Fruit fly (Drosophila melanogaster) whole organism, embryonic: Measurements from ENCODE around the gene CG10194.
A peak's percentile ranks its signal among the peaks of the same experiment; 100 is the strongest.

Experiments
- ATbp ChIP-seq: fragments of 200-800 bp; sonication (Bioruptor generic); optimal IDR thresholded peaks from 2 replicates; lab custom pipeline; 2017; ENCODE audit warnings: missing biosample characterization, mild to moderate bottlenecking, missing genetic modification characterization, missing genetic modification reagents
- B-H2 ChIP-seq: fragments of 200-800 bp; sonication (Bioruptor generic); optimal IDR thresholded peaks from 2 replicates; lab custom pipeline; 2018; ENCODE audit warnings: missing biosample characterization, mild to moderate bottlenecking, missing genetic modification characterization
- Blimp-1 ChIP-seq: fragments of 200-800 bp; sonication (Bioruptor generic); optimal IDR thresholded peaks from 3 replicates; lab custom pipeline; 2018; ENCODE audit warnings: missing biosample characterization, missing genetic modification characterization, mild to moderate bottlenecking, moderate library complexity, missing genetic modification reagents
- CG11560 ChIP-seq: fragments of 200-800 bp; sonication (Bioruptor generic); IDR thresholded peaks from 3 replicates; pipeline ENCODE4 v1.3.6; 2022; ENCODE audit warnings: missing biosample characterization, missing genetic modification characterization
- CG12659 ChIP-seq: fragments of 200-800 bp; sonication (Bioruptor generic); optimal IDR thresholded peaks from 3 replicates; lab custom pipeline; 2017; ENCODE audit warnings: mild to moderate bottlenecking, missing biosample characterization, missing genetic modification reagents, missing genetic modification characterization
- CG13287 ChIP-seq: fragments of 200-800 bp; sonication (Bioruptor generic); IDR thresholded peaks from 2 replicates; pipeline ENCODE4 v1.3.6; 2022; ENCODE audit warnings: missing biosample characterization, missing genetic modification characterization; ENCODE audit not compliant: partially characterized antibody
- CG13894 ChIP-seq: fragments of 200-800 bp; sonication (Bioruptor generic); optimal IDR thresholded peaks from 3 replicates; lab custom pipeline; 2018; ENCODE audit warnings: missing biosample characterization, mild to moderate bottlenecking, missing genetic modification characterization, moderate library complexity
- CG14050 ChIP-seq: fragments of 200-800 bp; sonication (Bioruptor generic); IDR thresholded peaks from 3 replicates; pipeline ENCODE4 v1.3.6; 2022; ENCODE audit warnings: missing biosample characterization, missing genetic modification characterization
- CG14667 ChIP-seq: fragments of 200-800 bp; sonication (Bioruptor generic); IDR thresholded peaks from 2 replicates; pipeline ENCODE4 v1.3.6; 2022; ENCODE audit warnings: missing biosample characterization, missing genetic modification characterization
- CG1603 ChIP-seq: fragments of 200-800 bp; sonication (Bioruptor generic); optimal IDR thresholded peaks from 2 replicates; lab custom pipeline; 2019; ENCODE audit warnings: missing biosample characterization, mild to moderate bottlenecking, missing genetic modification characterization, moderate library complexity
- CG16779 ChIP-seq: fragments of 200-800 bp; sonication (Bioruptor generic); IDR thresholded peaks from 2 replicates; pipeline ENCODE4 v1.3.6; 2022; ENCODE audit warnings: missing biosample characterization, missing genetic modification characterization
- CG2199 ChIP-seq: fragments of 200-800 bp; sonication (Bioruptor generic); IDR thresholded peaks from 3 replicates; pipeline ENCODE4 v1.3.6; 2022; ENCODE audit warnings: missing biosample characterization, missing genetic modification characterization
- CG2678 ChIP-seq: fragments of 200-800 bp; sonication (Bioruptor generic); optimal IDR thresholded peaks from 3 replicates; lab custom pipeline; 2019; ENCODE audit warnings: missing biosample characterization, mild to moderate bottlenecking, missing genetic modification characterization, moderate library complexity
- CG2875 ChIP-seq: fragments of 200-800 bp; sonication (Bioruptor generic); optimal IDR thresholded peaks from 2 replicates; lab custom pipeline; 2017; ENCODE audit warnings: missing biosample characterization, mild to moderate bottlenecking, missing genetic modification characterization, missing genetic modification reagents
- CG32767 ChIP-seq: fragments of 200-800 bp; sonication (Bioruptor generic); IDR thresholded peaks from 2 replicates; pipeline ENCODE4 v1.3.6; 2022; ENCODE audit warnings: missing biosample characterization, missing genetic modification characterization
- CG33213 ChIP-seq: fragments of 200-800 bp; sonication (Bioruptor generic); optimal IDR thresholded peaks from 3 replicates; lab custom pipeline; 2016; ENCODE audit warnings: missing biosample characterization, missing genetic modification characterization
- CG33557 ChIP-seq: fragments of 200-800 bp; sonication (Bioruptor generic); optimal IDR thresholded peaks from 2 replicates; lab custom pipeline; 2019; ENCODE audit warnings: missing biosample characterization, mild to moderate bottlenecking, missing genetic modification characterization, moderate library complexity
- CG34224 ChIP-seq: fragments of 200-800 bp; sonication (Bioruptor generic); IDR thresholded peaks from 3 replicates; pipeline ENCODE4 v1.3.6; 2022; ENCODE audit warnings: missing biosample characterization, missing genetic modification characterization; ENCODE audit not compliant: partially characterized antibody
- CG34376 ChIP-seq: fragments of 200-800 bp; sonication (Bioruptor generic); optimal IDR thresholded peaks from 2 replicates; lab custom pipeline; 2018; ENCODE audit warnings: missing biosample characterization, mild to moderate bottlenecking, missing genetic modification characterization
- CG43689 ChIP-seq: fragments of 200-800 bp; sonication (Bioruptor generic); IDR thresholded peaks from 2 replicates; pipeline ENCODE4 v1.3.6; 2022; ENCODE audit warnings: missing biosample characterization, missing genetic modification characterization
- CG4424 ChIP-seq: fragments of 200-800 bp; sonication (Bioruptor generic); optimal IDR thresholded peaks from 3 replicates; lab custom pipeline; 2016; ENCODE audit warnings: missing biosample characterization, missing genetic modification characterization
- CG7372 ChIP-seq: fragments of 200-800 bp; sonication (Bioruptor generic); IDR thresholded peaks from 2 replicates; pipeline ENCODE4 v1.3.6; 2022; ENCODE audit warnings: missing biosample characterization, missing genetic modification characterization
- Dref ChIP-seq: fragments of 200-800 bp; sonication (Bioruptor generic); IDR thresholded peaks from 2 replicates; pipeline ENCODE4 v1.3.6; 2022; ENCODE audit warnings: missing biosample characterization, missing genetic modification characterization
- Eip74EF ChIP-seq, 2 experiments: fragments of 200-800 bp in 1 of 2; fragments of >200 bp in 1 of 2; sonication (Bioruptor generic) in 1 of 2; optimal IDR thresholded peaks; 2 replicates each; lab custom pipeline; 2017 to 2019; ENCODE audit warnings: missing biosample characterization in 2 of 2, missing genetic modification characterization in 2 of 2, mild to moderate bottlenecking in 1 of 2, moderate library complexity in 1 of 2
- HLH4C ChIP-seq: fragments of 200-800 bp; sonication (Bioruptor generic); IDR thresholded peaks from 3 replicates; pipeline ENCODE4 v1.3.6; 2022; ENCODE audit warnings: missing biosample characterization, missing genetic modification characterization; ENCODE audit not compliant: partially characterized antibody
- HmgZ ChIP-seq: fragments of 200-800 bp; sonication (Bioruptor generic); optimal IDR thresholded peaks from 2 replicates; lab custom pipeline; 2018; ENCODE audit warnings: missing biosample characterization, mild to moderate bottlenecking, missing genetic modification characterization
- Mrtf ChIP-seq: fragments of 200-800 bp; sonication (Bioruptor generic); IDR thresholded peaks from 3 replicates; pipeline ENCODE4 v1.3.6; 2022; ENCODE audit warnings: missing biosample characterization, missing genetic modification characterization
- Ssrp ChIP-seq: fragments of 200-800 bp; sonication (Bioruptor generic); optimal IDR thresholded peaks from 2 replicates; lab custom pipeline; 2018; ENCODE audit warnings: missing biosample characterization, mild to moderate bottlenecking, missing genetic modification characterization, moderate library complexity
- az2 ChIP-seq: fragments of 200-800 bp; sonication (Bioruptor generic); optimal IDR thresholded peaks from 3 replicates; lab custom pipeline; 2016; ENCODE audit warnings: missing biosample characterization, missing genetic modification characterization
- bbx ChIP-seq: fragments of 200-800 bp; sonication (Bioruptor generic); IDR thresholded peaks from 2 replicates; pipeline ENCODE4 v1.3.6; 2022; ENCODE audit warnings: missing biosample characterization, missing genetic modification characterization; ENCODE audit not compliant: partially characterized antibody
- bsh ChIP-seq, 2 experiments: fragments of 200-800 bp; sonication (Bioruptor generic); optimal IDR thresholded peaks; 2 replicates each; lab custom pipeline; 2017 to 2018; ENCODE audit warnings: mild to moderate bottlenecking in 2 of 2, missing biosample characterization in 2 of 2, missing genetic modification characterization in 2 of 2, moderate library complexity in 1 of 2
- chif ChIP-seq, 2 experiments: fragments of 200-800 bp; sonication (Bioruptor generic); optimal IDR thresholded peaks; 3 replicates each; lab custom pipeline; 2016; ENCODE audit warnings: missing biosample characterization in 2 of 2, missing genetic modification characterization in 2 of 2
- cwo ChIP-seq: fragments of 200-800 bp; sonication (Bioruptor generic); optimal IDR thresholded peaks from 3 replicates; lab custom pipeline; 2017; ENCODE audit warnings: missing biosample characterization, missing genetic modification characterization, mild to moderate bottlenecking, moderate library complexity, missing genetic modification reagents
- disco-r ChIP-seq: fragments of 200-800 bp; sonication (Bioruptor generic); optimal IDR thresholded peaks from 2 replicates; lab custom pipeline; 2016; ENCODE audit warnings: missing biosample characterization, missing genetic modification characterization
- exex ChIP-seq: fragments of 200-800 bp; sonication (Bioruptor generic); optimal IDR thresholded peaks from 4 replicates; lab custom pipeline; 2018; ENCODE audit warnings: missing biosample characterization, mild to moderate bottlenecking, missing genetic modification characterization, moderate library complexity
- fu2 ChIP-seq: fragments of 200-800 bp; sonication (Bioruptor generic); optimal IDR thresholded peaks from 2 replicates; lab custom pipeline; 2016; ENCODE audit warnings: missing biosample characterization, missing genetic modification characterization
- gem ChIP-seq: fragments of 200-800 bp; sonication (Bioruptor generic); optimal IDR thresholded peaks from 2 replicates; lab custom pipeline; 2019; ENCODE audit warnings: missing biosample characterization, mild to moderate bottlenecking, missing genetic modification characterization, moderate library complexity
- her ChIP-seq: fragments of 200-800 bp; sonication (Bioruptor generic); optimal IDR thresholded peaks from 2 replicates; lab custom pipeline; 2016; ENCODE audit warnings: missing biosample characterization, missing genetic modification characterization
- run ChIP-seq: fragments of 200-800 bp; sonication (Bioruptor generic); optimal IDR thresholded peaks from 3 replicates; lab custom pipeline; 2018; ENCODE audit warnings: missing biosample characterization, mild to moderate bottlenecking, missing genetic modification characterization
- seq ChIP-seq: fragments of 200-800 bp; sonication (Bioruptor generic); IDR thresholded peaks from 2 replicates; pipeline ENCODE4 v1.3.6; 2022; ENCODE audit warnings: missing biosample characterization, missing genetic modification characterization
- sr ChIP-seq: fragments of 200-800 bp; sonication (Bioruptor generic); IDR thresholded peaks from 3 replicates; pipeline ENCODE4 v1.3.6; 2022; ENCODE audit warnings: missing biosample characterization, missing genetic modification characterization
- ssp ChIP-seq: fragments of 200-800 bp; sonication (Bioruptor generic); IDR thresholded peaks from 2 replicates; pipeline ENCODE4 v1.3.6; 2022; ENCODE audit warnings: missing biosample characterization, missing genetic modification characterization
- vvl ChIP-seq: fragments of 200-800 bp; sonication (Bioruptor generic); IDR thresholded peaks from 2 replicates; pipeline ENCODE4 v1.3.6; 2022; ENCODE audit warnings: missing biosample characterization, missing genetic modification characterization
- wor ChIP-seq: fragments of 200-800 bp; sonication (Bioruptor generic); IDR thresholded peaks from 2 replicates; pipeline ENCODE4 v1.3.6; 2022; ENCODE audit warnings: missing biosample characterization, missing genetic modification characterization
- zen ChIP-seq: fragments of 200-800 bp; sonication (Bioruptor generic); optimal IDR thresholded peaks from 3 replicates; lab custom pipeline; 2018; ENCODE audit warnings: missing biosample characterization, mild to moderate bottlenecking, missing genetic modification characterization, moderate library complexity
- zfh2 ChIP-seq: fragments of 200-800 bp; sonication (Bioruptor generic); optimal IDR thresholded peaks from 2 replicates; lab custom pipeline; 2016; ENCODE audit warnings: missing biosample characterization, missing genetic modification characterization

The CG10194 gene

DNA sequence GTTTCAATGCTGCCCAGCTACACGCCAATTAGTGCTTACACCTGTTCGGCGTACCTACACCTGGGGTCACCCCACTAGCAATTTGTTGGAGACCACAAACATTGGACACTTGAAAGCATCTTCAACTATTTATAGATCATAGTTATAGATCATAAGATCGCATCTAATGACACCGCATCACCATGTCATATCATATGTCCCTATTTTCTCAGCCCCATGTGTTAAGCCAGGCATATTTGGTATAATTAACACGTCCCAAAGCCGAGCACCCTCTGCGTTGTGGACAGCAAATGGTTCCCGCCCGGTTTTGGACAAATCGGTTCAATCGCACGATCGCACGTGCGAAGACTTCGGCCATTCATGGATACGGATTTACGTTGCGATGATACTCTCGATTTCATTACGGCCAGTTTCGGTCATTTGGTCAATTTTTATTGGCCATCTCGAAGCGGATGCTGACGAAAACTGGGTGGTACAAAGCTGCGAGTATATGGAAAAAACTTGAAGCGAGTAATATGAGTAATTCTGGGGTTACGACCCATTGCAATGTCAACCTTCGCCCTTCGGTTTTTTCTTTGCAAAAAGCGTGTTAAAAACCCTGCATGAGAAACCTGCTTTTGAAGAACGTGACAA is 50.2 kb downstream of the CG10194 start (continued):
- TF ChIP-seq Eip74EF (GFP tag; optimal IDR thresholded peaks at IDR 0.05; lab: Kevin White, UChicago) (peak in 1 of 2 experiments; percentile 72), CG12659 (peak; percentile 62), HmgZ (peak; percentile 74), ATbp (peak; percentile 76), wor (GFP tag; lab: Robert Waterston, UW) (peak; percentile 88), CG2199 (GFP tag; lab: Robert Waterston, UW) (no peak), disco-r (GFP tag; lab: Kevin White, UChicago) (peak; percentile 41), CG33213 (GFP tag; lab: Kevin White, UChicago) (peak; percentile 50), exex (tag; lab: Kevin White, UChicago) (peak; percentile 25), HLH4C (no peak), Mrtf (GFP tag; lab: Robert Waterston, UW) (peak; percentile 61; the same call in 2 of the 3 replicates), CG13287 (no peak), zfh2 (GFP tag; lab: Kevin White, UChicago) (peak; percentile 40), chif (GFP tag; optimal IDR thresholded peaks at IDR 0.05; lab: Kevin White, UChicago) (peak; percentile 54 to 89), CG2875 (GFP tag; lab: Kevin White, UChicago) (peak; percentile 85), B-H2 (peak; percentile 78), CG43689 (GFP tag; lab: Robert Waterston, UW) (peak; percentile 81), seq (GFP tag; lab: Robert Waterston, UW) (peak; percentile 89), CG16779 (GFP tag; lab: Robert Waterston, UW) (peak; percentile 65; the same call in 1 of the 2 replicates), CG14050 (GFP tag; lab: Robert Waterston, UW) (peak; percentile 93), bsh (GFP tag; optimal IDR thresholded peaks at IDR 0.05; lab: Kevin White, UChicago) (peak in 1 of 2 experiments; percentile 77)

DNA sequence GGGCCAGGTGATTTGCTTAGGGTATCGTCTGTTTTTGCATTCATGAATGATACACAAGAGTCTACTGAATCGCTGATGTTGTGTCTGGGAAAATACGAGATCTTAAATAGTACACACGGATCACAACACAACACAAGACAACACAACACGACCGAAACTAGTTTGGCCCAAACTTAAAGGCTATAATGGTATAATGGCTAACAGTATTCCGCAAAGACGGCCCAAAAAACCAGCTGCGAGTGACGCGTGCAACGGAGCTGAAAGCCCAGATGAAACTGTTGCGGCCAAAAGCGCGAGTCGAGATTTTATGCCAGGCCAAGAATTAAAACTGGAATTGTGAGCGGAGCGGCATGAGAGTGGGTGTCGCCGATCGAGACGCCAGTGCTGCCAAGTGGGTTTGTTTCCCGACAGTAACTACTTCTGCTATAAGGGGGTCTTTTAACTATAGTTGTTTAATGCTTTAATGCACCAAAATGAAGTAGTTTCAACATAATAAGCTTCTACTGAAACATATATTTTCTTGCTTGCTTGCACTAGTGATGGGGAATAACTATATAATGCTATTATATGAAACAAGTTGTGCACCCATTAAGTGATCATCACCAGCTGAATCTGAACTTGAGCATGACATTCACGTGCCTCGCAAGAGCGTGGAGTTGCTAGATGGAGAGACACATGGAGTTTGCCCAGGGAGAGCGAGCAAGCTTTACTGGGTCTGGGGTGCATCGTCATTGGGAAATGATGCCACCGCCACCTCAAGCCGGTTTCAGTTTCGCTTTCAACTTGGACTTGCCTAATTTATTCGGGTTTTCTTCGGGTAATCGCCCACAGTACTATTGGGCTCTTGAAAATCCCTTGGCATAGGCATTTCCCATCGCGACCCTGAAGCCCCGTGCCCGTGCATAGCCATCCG is 51.0 kb downstream of the CG10194 start:
- no peak for TF ChIP-seq CG33557 (GFP tag; lab: Kevin White, UChicago)
- no peak for TF ChIP-seq zen (tag; lab: Kevin White, UChicago)
- no peak for TF ChIP-seq Ssrp (tag; lab: Kevin White, UChicago)
- TF ChIP-seq fu2, result no peak
- 0 out of 2 replicates have a peak, but pooled peaks have one; percentile 12 for TF ChIP-seq Dref (GFP tag; lab: Robert Waterston, UW)
- peak; percentile 99 for TF ChIP-seq Blimp-1 (GFP tag; lab: Kevin White, UChicago)
- TF ChIP-seq bbx, result 0 out of 2 replicates have a peak, but pooled peaks have one; percentile 10
- TF ChIP-seq run (tag; lab: Kevin White, UChicago), result no peak
- no peak for TF ChIP-seq CG7372 (GFP tag; lab: Robert Waterston, UW)
- peak; percentile 9 for TF ChIP-seq az2
- TF ChIP-seq CG4424, result no peak
- TF ChIP-seq her (GFP tag; lab: Kevin White, UChicago), result no peak
- peak; percentile 1 for TF ChIP-seq CG1603 (tag; lab: Kevin White, UChicago)
- TF ChIP-seq cwo, result peak; percentile 86
- no peak for TF ChIP-seq CG14667
- peak; percentile 84; the same call in 1 of the 2 replicates for TF ChIP-seq vvl (GFP tag; lab: Robert Waterston, UW)
- TF ChIP-seq sr (GFP tag; lab: Robert Waterston, UW), result peak; percentile 47; the same call in 1 of the 3 replicates
- TF ChIP-seq CG13894 (tag; lab: Kevin White, UChicago), result peak; percentile 6
- no peak for TF ChIP-seq CG34224 (GFP tag; lab: Robert Waterston, UW)
- no peak for TF ChIP-seq CG34376 (GFP tag; lab: Kevin White, UChicago)
- 0 out of 3 replicates have a peak, but pooled peaks have one; percentile 46 for TF ChIP-seq CG11560 (tag; lab: Robert Waterston, UW)
- no peak for TF ChIP-seq ssp (GFP tag; lab: Robert Waterston, UW)
- peak; percentile 2 for TF ChIP-seq CG2678 (tag; lab: Kevin White, UChicago)
- TF ChIP-seq CG32767, result 0 out of 2 replicates have a peak, but pooled peaks have one; percentile 21
- TF ChIP-seq gem (tag; lab: Kevin White, UChicago), result peak; percentile 8
